Fruit fly (Drosophila melanogaster): ENCODE measurements around the gene CG14314.

CG14314 gene

dm6 chr3R:18167416-18168237, 48.3 kb upstream of the CG14314 start, which contains the start of gene wrd (continued):
- TF ChIP-seq bab2 (GFP tag; optimal IDR thresholded peaks at IDR 0.05), result peak; percentile 6
- 0 out of 3 replicates have a peak, but pooled peaks have one; percentile 27 for TF ChIP-seq dysf (GFP tag; IDR thresholded peaks at IDR 0.05)
- TF ChIP-seq jumu (GFP tag; optimal IDR thresholded peaks at IDR 0.05), result no peak
- peak; percentile 2 for TF ChIP-seq D19A (tag; optimal IDR thresholded peaks at IDR 0.05)
- TF ChIP-seq CG30020 (tag; optimal IDR thresholded peaks at IDR 0.05), result peak; percentile 5
- TF ChIP-seq repo (GFP tag; optimal IDR thresholded peaks at IDR 0.05), result no peak
- peak; percentile 19 for TF ChIP-seq CG13775 (GFP tag; optimal IDR thresholded peaks at IDR 0.05)
- peak; percentile 17 for TF ChIP-seq CG12104 (GFP tag; optimal IDR thresholded peaks at IDR 0.05)
- peak in 1 of 2 experiments; percentile 67 for TF ChIP-seq Pdp1 (GFP tag; optimal IDR thresholded peaks at IDR 0.05)
- peak; percentile 63 for TF ChIP-seq CG18262 (tag; optimal IDR thresholded peaks at IDR 0.05)
- no peak for TF ChIP-seq Mes4 (GFP tag; optimal IDR thresholded peaks at IDR 0.05)
- no peak for TF ChIP-seq shn (GFP tag; optimal IDR thresholded peaks at IDR 0.05)
- no peak for TF ChIP-seq CG18011 (GFP tag; optimal IDR thresholded peaks at IDR 0.05)
- no peak for TF ChIP-seq CG5180 (GFP tag; optimal IDR thresholded peaks at IDR 0.05)
- TF ChIP-seq tin (GFP tag; optimal IDR thresholded peaks at IDR 0.05), result no peak
- no peak for TF ChIP-seq salm (tag; optimal IDR thresholded peaks at IDR 0.05)
- no peak for TF ChIP-seq Nf-YB (GFP tag; optimal IDR thresholded peaks at IDR 0.05)
- TF ChIP-seq H2.0 (GFP tag; IDR thresholded peaks at IDR 0.05), result no peak
- peak; percentile 57; the same call in 2 of the 3 replicates for TF ChIP-seq row (GFP tag; IDR thresholded peaks at IDR 0.05)
- peak; percentile 20 for TF ChIP-seq CG17829 (tag; optimal IDR thresholded peaks at IDR 0.05)
- TF ChIP-seq Chrac-16 (GFP tag; optimal IDR thresholded peaks at IDR 0.05), result no peak
- peak; percentile 33 for TF ChIP-seq Oli (tag; optimal IDR thresholded peaks at IDR 0.05)
- peak; percentile 8 for TF ChIP-seq CG12769 (tag; optimal IDR thresholded peaks at IDR 0.05)
- peak; percentile 34 for TF ChIP-seq pzg (GFP tag; optimal IDR thresholded peaks at IDR 0.05)
- no peak for TF ChIP-seq so (GFP tag; IDR thresholded peaks at IDR 0.05)
- no peak for TF ChIP-seq cwo (GFP tag; optimal IDR thresholded peaks at IDR 0.05)
- no peak for TF ChIP-seq kay (GFP tag; optimal IDR thresholded peaks at IDR 0.05)
- no peak for TF ChIP-seq E2f1 (GFP tag; IDR thresholded peaks at IDR 0.05)
- TF ChIP-seq Xbp1 (GFP tag; optimal IDR thresholded peaks at IDR 0.05), result peak; percentile 38
- peak; percentile 49 for TF ChIP-seq CG11504 (tag; optimal IDR thresholded peaks at IDR 0.05)
- TF ChIP-seq slp2 (GFP tag; optimal IDR thresholded peaks at IDR 0.05), result no peak
- TF ChIP-seq mirr (GFP tag; optimal IDR thresholded peaks at IDR 0.05), result no peak
- TF ChIP-seq Scr (GFP tag; IDR thresholded peaks at IDR 0.05; ENCODE audit: partially characterized antibody), result no peak; the same call in 1 of the 2 replicates
- TF ChIP-seq Adf1 (GFP tag; IDR thresholded peaks at IDR 0.05), result no peak
- TF ChIP-seq CG31441 (GFP tag; IDR thresholded peaks at IDR 0.05), result peak; percentile 27; the same call in 1 of the 2 replicates
- TF ChIP-seq HLHmδ (GFP tag; optimal IDR thresholded peaks at IDR 0.05), result no peak
- TF ChIP-seq dmrt11E (tag; optimal IDR thresholded peaks at IDR 0.05), result peak; percentile 42
- TF ChIP-seq CG4328 (GFP tag; optimal IDR thresholded peaks at IDR 0.05), result no peak
- peak; percentile 4 for TF ChIP-seq CG3281 (GFP tag; optimal IDR thresholded peaks at IDR 0.05)
- TF ChIP-seq CG17385 (GFP tag; optimal IDR thresholded peaks at IDR 0.05), result peak; percentile 22
- no peak for TF ChIP-seq Ada2b (GFP tag; IDR thresholded peaks at IDR 0.05)
- peak; percentile 49 for TF ChIP-seq abd-A (tag; optimal IDR thresholded peaks at IDR 0.05)
- no peak for TF ChIP-seq Nf-YA (GFP tag; IDR thresholded peaks at IDR 0.05)
- TF ChIP-seq CG9215 (GFP tag; IDR thresholded peaks at IDR 0.05), result no peak
- TF ChIP-seq corto (GFP tag; optimal IDR thresholded peaks at IDR 0.05), result no peak
- peak; percentile 36 for TF ChIP-seq CG8924 (tag; optimal IDR thresholded peaks at IDR 0.05)
- TF ChIP-seq CG15601 (tag; optimal IDR thresholded peaks at IDR 0.05), result no peak
- TF ChIP-seq CG1602 (GFP tag; optimal IDR thresholded peaks at IDR 0.05), result peak; percentile 35
- TF ChIP-seq pum (GFP tag; optimal IDR thresholded peaks at IDR 0.05), result no peak

Data from whole organism, embryonic.